Worm (Caenorhabditis elegans) whole organism, L3 larva: ENCODE data around the gene C14H10.3.
A peak's percentile ranks its signal among the peaks of the same experiment; 100 is the strongest.

Source experiments
- ZK546.5 ChIP-seq: sonication (generic microtip); optimal IDR thresholded peaks from 2 replicates; lab custom pipeline; 2017; ENCODE audit warnings: missing biosample characterization, missing genetic modification characterization
- aly-2 ChIP-seq: fragments of 150-350 bp; optimal IDR thresholded peaks from 2 replicates; lab custom pipeline; 2014; ENCODE audit warnings: missing biosample characterization, missing genetic modification characterization
- ama-1 ChIP-seq: fragments of 150-350 bp; optimal IDR thresholded peaks from 2 replicates; lab custom pipeline; 2018
- ceh-28 ChIP-seq: fragments of 150-350 bp; optimal IDR thresholded peaks from 2 replicates; lab custom pipeline; 2014; ENCODE audit warnings: missing biosample characterization, missing genetic modification reagents, missing genetic modification characterization
- ceh-82 ChIP-seq: fragments of 150-350 bp; optimal IDR thresholded peaks from 2 replicates; lab custom pipeline; 2014; ENCODE audit warnings: missing biosample characterization, missing genetic modification characterization
- egl-27 ChIP-seq: sonication (generic microtip); optimal IDR thresholded peaks from 4 replicates; lab custom pipeline; 2017; ENCODE audit warnings: missing biosample characterization, missing genetic modification reagents, missing genetic modification characterization
- elt-1 ChIP-seq: fragments of 150-350 bp; optimal IDR thresholded peaks from 2 replicates; lab custom pipeline; 2014; ENCODE audit warnings: missing biosample characterization, missing genetic modification characterization
- elt-2 ChIP-seq: sonication (generic microtip); optimal IDR thresholded peaks from 2 replicates; lab custom pipeline; 2016; ENCODE audit warnings: missing genetic modification reagents, mild to moderate bottlenecking, missing genetic modification characterization, missing compliant biosample characterization
- fkh-10 ChIP-seq: sonication (generic microtip); optimal IDR thresholded peaks from 2 replicates; lab custom pipeline; 2017; ENCODE audit warnings: missing biosample characterization, missing genetic modification reagents, missing genetic modification characterization
- fkh-2 ChIP-seq: fragments of 150-350 bp; optimal IDR thresholded peaks from 2 replicates; lab custom pipeline; 2014; ENCODE audit warnings: missing biosample characterization, missing genetic modification reagents, missing genetic modification characterization
- hmg-11 ChIP-seq: sonication (generic microtip); optimal IDR thresholded peaks from 2 replicates; lab custom pipeline; 2016; ENCODE audit warnings: missing genetic modification characterization, missing compliant biosample characterization
- jun-1 ChIP-seq: fragments of 150-350 bp; optimal IDR thresholded peaks from 2 replicates; lab custom pipeline; 2014; ENCODE audit warnings: missing biosample characterization, missing genetic modification reagents, missing genetic modification characterization
- lin-15B ChIP-seq: fragments of 150-350 bp; optimal IDR thresholded peaks from 2 replicates; lab custom pipeline; 2014; ENCODE audit warnings: missing biosample characterization, missing genetic modification characterization
- lin-39 ChIP-seq: fragments of 150-350 bp; optimal IDR thresholded peaks from 2 replicates; lab custom pipeline; 2018; ENCODE audit warnings: missing biosample characterization, missing genetic modification reagents, missing genetic modification characterization
- lsy-12 ChIP-seq: sonication (generic microtip); optimal IDR thresholded peaks from 2 replicates; lab custom pipeline; 2016; ENCODE audit warnings: mild to moderate bottlenecking, missing genetic modification characterization, missing compliant biosample characterization
- mml-1 ChIP-seq: fragments of 150-350 bp; sonication (generic microtip); optimal IDR thresholded peaks from 3 replicates; lab custom pipeline; 2014; ENCODE audit warnings: missing biosample characterization, missing genetic modification characterization
- nfya-1 ChIP-seq: sonication (generic microtip); optimal IDR thresholded peaks from 2 replicates; lab custom pipeline; 2017; ENCODE audit warnings: missing genetic modification characterization, mild to moderate bottlenecking, missing compliant biosample characterization, antibody characterized with exemption, moderate library complexity; ENCODE audit not compliant: insufficient read depth
- nhr-11 ChIP-seq: fragments of 150-350 bp; optimal IDR thresholded peaks from 2 replicates; lab custom pipeline; 2014; ENCODE audit warnings: missing biosample characterization, missing genetic modification characterization
- nhr-12 ChIP-seq: fragments of 150-350 bp; optimal IDR thresholded peaks from 2 replicates; lab custom pipeline; 2014; ENCODE audit warnings: missing biosample characterization, missing genetic modification characterization
- nhr-237 ChIP-seq: fragments of 150-350 bp; optimal IDR thresholded peaks from 2 replicates; lab custom pipeline; 2014; ENCODE audit warnings: missing biosample characterization, missing genetic modification characterization
- nhr-25 ChIP-seq: sonication (generic microtip); optimal IDR thresholded peaks from 2 replicates; lab custom pipeline; 2017; ENCODE audit warnings: missing biosample characterization, missing genetic modification characterization
- nhr-28 ChIP-seq: fragments of 150-350 bp; optimal IDR thresholded peaks from 2 replicates; lab custom pipeline; 2014; ENCODE audit warnings: missing biosample characterization, missing genetic modification characterization
- nhr-43 ChIP-seq: sonication (generic microtip); optimal IDR thresholded peaks from 2 replicates; lab custom pipeline; 2016; ENCODE audit warnings: mild to moderate bottlenecking, missing genetic modification characterization, missing compliant biosample characterization; ENCODE audit not compliant: poor library complexity, severe bottlenecking
- nhr-67 ChIP-seq: fragments of 150-350 bp; optimal IDR thresholded peaks from 2 replicates; lab custom pipeline; 2014; ENCODE audit warnings: missing biosample characterization, missing genetic modification characterization
- pha-4 ChIP-seq: fragments of 150-350 bp; optimal IDR thresholded peaks from 2 replicates; lab custom pipeline; 2014; ENCODE audit warnings: missing biosample characterization, missing genetic modification reagents, missing genetic modification characterization
- pqm-1 ChIP-seq: fragments of 150-350 bp; optimal IDR thresholded peaks from 2 replicates; lab custom pipeline; 2017; ENCODE audit warnings: missing biosample characterization, missing genetic modification characterization, inconsistent platforms
- sea-2 ChIP-seq: fragments of 150-350 bp; sonication (generic microtip); optimal IDR thresholded peaks from 4 replicates; lab custom pipeline; 2014; ENCODE audit warnings: missing biosample characterization, missing genetic modification reagents, missing genetic modification characterization
- skn-1 ChIP-seq: fragments of 150-350 bp; optimal IDR thresholded peaks from 2 replicates; lab custom pipeline; 2014; ENCODE audit warnings: missing biosample characterization, missing genetic modification characterization
- snpc-4 ChIP-seq: fragments of 150-350 bp; optimal IDR thresholded peaks from 2 replicates; lab custom pipeline; 2014; ENCODE audit warnings: missing biosample characterization, missing genetic modification characterization
- tbx-2 ChIP-seq: sonication (generic microtip); optimal IDR thresholded peaks from 2 replicates; lab custom pipeline; 2016; ENCODE audit warnings: mild to moderate bottlenecking, missing genetic modification characterization, missing compliant biosample characterization
- unc-39 ChIP-seq: sonication (generic microtip); optimal IDR thresholded peaks from 4 replicates; lab custom pipeline; 2017; ENCODE audit warnings: missing biosample characterization, missing genetic modification characterization
- unc-62 ChIP-seq: fragments of 150-350 bp; sonication (generic microtip); optimal IDR thresholded peaks from 4 replicates; lab custom pipeline; 2014; ENCODE audit warnings: missing biosample characterization, missing genetic modification reagents, missing genetic modification characterization
- zag-1 ChIP-seq: fragments of 150-350 bp; optimal IDR thresholded peaks from 2 replicates; lab custom pipeline; 2014; ENCODE audit warnings: missing biosample characterization, missing genetic modification characterization
- ztf-11 ChIP-seq: fragments of 150-350 bp; optimal IDR thresholded peaks from 2 replicates; lab custom pipeline; 2014; ENCODE audit warnings: missing biosample characterization, missing genetic modification characterization
- ztf-4 ChIP-seq: fragments of 150-350 bp; optimal IDR thresholded peaks from 2 replicates; lab custom pipeline; 2014; ENCODE audit warnings: missing biosample characterization, missing genetic modification characterization

Gene C14H10.3

DNA sequence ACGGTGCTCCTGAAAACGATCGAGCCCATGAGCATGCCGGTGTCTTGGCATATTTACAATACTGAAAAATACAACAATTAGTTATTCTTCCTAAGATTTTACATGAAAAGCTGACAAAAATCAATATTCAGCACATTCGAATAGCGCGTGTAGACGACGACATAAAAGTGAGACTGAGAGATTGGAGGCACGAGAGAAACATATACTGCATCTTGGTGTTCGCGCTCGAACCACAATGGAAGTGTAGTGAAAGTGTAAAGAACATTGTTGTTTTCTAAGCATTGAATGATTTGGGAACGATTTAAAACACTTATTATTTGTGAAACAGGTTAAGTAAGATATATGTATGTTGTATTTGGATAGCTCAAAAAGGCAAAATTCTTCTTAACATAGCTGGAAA is 12.5 kb downstream of the C14H10.3 start, which contains the start of gene F44A6.4:
F44A6.4 (minus strand) TSS at position 67 of the 400 bp plus-strand sequence.
- peak; percentile 45 for TF ChIP-seq nhr-43 (tag; lab: Kevin White, UChicago)
- TF ChIP-seq nhr-67 (tag; lab: Kevin White, UChicago), result no peak
- no peak for TF ChIP-seq ztf-11
- no peak for TF ChIP-seq pha-4 (tag; lab: Kevin White, UChicago)
- no peak for TF ChIP-seq ztf-4 (tag; lab: Kevin White, UChicago)
- peak; percentile 11 for TF ChIP-seq snpc-4
- TF ChIP-seq nfya-1 (tag; lab: Kevin White, UChicago), result peak; percentile 6
- no peak for TF ChIP-seq ceh-28 (tag; lab: Kevin White, UChicago)
- peak; percentile 5 for TF ChIP-seq nhr-25
- peak; percentile 23 for TF ChIP-seq hmg-11

DNA sequence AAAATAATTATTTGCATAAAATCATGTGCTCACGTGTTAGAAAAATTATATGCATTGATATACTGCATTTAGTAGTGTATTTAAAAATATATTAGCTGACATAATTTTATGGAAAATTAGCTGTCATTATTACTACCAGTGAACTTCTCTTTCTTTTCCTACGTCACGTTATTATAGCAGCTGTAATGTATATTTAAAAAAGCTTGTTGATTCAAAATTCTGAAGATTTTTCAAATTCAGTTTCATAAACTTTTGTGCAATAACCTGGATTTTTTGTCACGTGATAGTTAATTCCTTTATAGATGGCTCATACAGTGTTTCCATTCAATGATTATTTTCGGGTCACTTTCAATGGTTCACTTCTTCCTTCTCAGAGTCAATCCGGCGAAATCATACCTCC is 15.5 kb downstream of the C14H10.3 start, which contains the start of gene F44A6.3:
F44A6.3 (plus strand) TSS at position 301 of the 400 bp plus-strand sequence.
- TF ChIP-seq tbx-2 (tag; lab: Kevin White, UChicago), result no peak
- TF ChIP-seq unc-39 (tag; lab: Kevin White, UChicago), result no peak
- no peak for TF ChIP-seq fkh-2 (tag; lab: Kevin White, UChicago)
- no peak for TF ChIP-seq ztf-11

DNA sequence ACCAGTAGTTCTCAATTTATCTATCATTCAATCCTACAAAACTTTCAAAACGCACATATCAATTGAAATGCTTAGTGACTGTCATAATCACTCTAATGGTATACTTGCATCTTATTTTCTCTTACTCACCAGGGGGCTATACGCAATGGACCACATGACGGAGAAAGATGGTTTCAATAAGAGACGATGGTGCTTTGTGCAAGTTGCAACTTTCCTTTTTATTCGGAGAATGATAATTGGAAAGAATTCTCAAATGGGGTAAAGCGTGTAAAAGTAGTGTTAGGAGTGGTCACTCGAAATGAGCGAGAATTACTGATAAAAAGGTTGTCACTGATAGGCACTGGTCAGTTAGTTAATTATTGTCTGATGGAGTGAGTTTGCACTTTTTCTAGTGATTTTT is 19.5 kb downstream of the C14H10.3 start:
- TF ChIP-seq nhr-12 (no peak), elt-1 (tag; lab: Kevin White, UChicago) (no peak), lin-15B (tag; lab: Kevin White, UChicago) (no peak), ceh-82 (no peak), nhr-11 (tag; lab: Kevin White, UChicago) (no peak), jun-1 (no peak), aly-2 (tag; lab: Kevin White, UChicago) (no peak), lsy-12 (tag; lab: Kevin White, UChicago) (no peak), nhr-25 (no peak), ZK546.5 (tag; lab: Kevin White, UChicago) (no peak), egl-27 (tag; lab: Kevin White, UChicago) (no peak), skn-1 (tag; lab: Kevin White, UChicago) (no peak), mml-1 (tag; lab: Kevin White, UChicago) (no peak), ztf-4 (tag; lab: Kevin White, UChicago) (no peak), pqm-1 (tag; lab: Kevin White, UChicago) (no peak), unc-39 (tag; lab: Kevin White, UChicago) (no peak)

DNA sequence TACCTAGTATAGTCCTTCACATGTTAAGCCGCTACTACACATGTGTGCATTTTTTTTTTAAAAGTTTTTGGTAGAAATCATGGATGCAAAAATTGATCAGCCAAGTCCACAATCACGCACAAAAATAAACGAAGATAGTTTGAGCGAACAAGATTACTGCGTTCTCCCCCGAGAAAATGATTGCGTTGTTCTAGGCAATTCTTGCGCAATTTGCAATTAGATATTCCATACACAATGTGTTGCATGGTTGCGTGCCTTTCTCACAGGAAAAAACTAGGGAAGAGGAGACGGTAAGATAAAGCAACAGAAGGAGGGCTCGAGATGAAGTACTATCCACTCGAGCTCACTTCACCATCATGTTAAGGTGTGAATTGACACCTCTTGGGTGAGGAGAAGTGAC is 21.9 kb downstream of the C14H10.3 start:
- TF ChIP-seq fkh-10 (GFP tag; lab: Kevin White, UChicago), result no peak
- TF ChIP-seq aly-2 (tag; lab: Kevin White, UChicago), result no peak
- no peak for TF ChIP-seq elt-2 (tag; lab: Kevin White, UChicago)
- TF ChIP-seq ZK546.5 (tag; lab: Kevin White, UChicago), result no peak
- TF ChIP-seq ama-1 (lab: Kevin White, UChicago), result no peak
- TF ChIP-seq lsy-12 (tag; lab: Kevin White, UChicago), result no peak
- TF ChIP-seq sea-2, result no peak
- no peak for TF ChIP-seq nhr-11 (tag; lab: Kevin White, UChicago)
- no peak for TF ChIP-seq skn-1 (tag; lab: Kevin White, UChicago)
- TF ChIP-seq nhr-237 (tag; lab: Kevin White, UChicago), result no peak
- no peak for TF ChIP-seq ceh-28 (tag; lab: Kevin White, UChicago)
- TF ChIP-seq mml-1 (tag; lab: Kevin White, UChicago), result no peak
- TF ChIP-seq, all 47 proteins: peak for 0

DNA sequence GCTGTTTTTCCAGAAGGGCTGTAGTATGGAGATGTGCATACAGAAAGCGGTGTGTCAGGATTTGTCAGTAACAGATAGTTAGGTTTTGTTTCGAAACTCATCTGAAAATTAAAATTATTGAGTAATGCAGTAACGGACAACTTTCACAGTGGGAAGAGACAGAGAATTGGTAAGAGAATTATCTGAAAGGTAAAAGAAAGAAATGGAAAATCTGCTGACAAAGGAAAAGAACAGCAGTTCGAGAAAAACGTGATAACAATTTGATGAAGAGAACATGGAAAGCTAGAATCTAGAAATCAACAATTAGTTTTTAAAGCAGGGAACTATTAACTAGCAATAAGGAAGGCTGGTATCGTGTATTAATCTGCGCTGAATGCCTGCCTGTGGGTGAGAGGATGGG is 22.6 kb downstream of the C14H10.3 start, which contains the start of gene sex-1:
sex-1 (minus strand) TSS at position 101 of the 400 bp plus-strand sequence.
- TF ChIP-seq zag-1, result no peak
- no peak for TF ChIP-seq nhr-28 (tag; lab: Kevin White, UChicago)
- no peak for TF ChIP-seq fkh-2 (tag; lab: Kevin White, UChicago)
- TF ChIP-seq ztf-11, result no peak
- TF ChIP-seq lin-39 (tag; lab: Kevin White, UChicago), result no peak
- no peak for TF ChIP-seq lsy-12 (tag; lab: Kevin White, UChicago)
- TF ChIP-seq unc-39 (tag; lab: Kevin White, UChicago), result no peak
- no peak for TF ChIP-seq unc-62 (GFP tag; lab: Kevin White, UChicago)
